Worm (Caenorhabditis elegans) whole organism, L4/young adult: ENCODE measurements around the gene Y105C5B.15.

Experiments used
- W03F9.2 ChIP-seq: fragments of 150-350 bp; optimal IDR thresholded peaks from 2 replicates; lab custom pipeline; 2014; ENCODE audit warnings: missing biosample characterization, missing genetic modification characterization
- dao-5 ChIP-seq: sonication (generic microtip); optimal IDR thresholded peaks from 2 replicates; lab custom pipeline; 2016; ENCODE audit warnings: missing genotype, missing genetic modification characterization, moderate library complexity, missing compliant biosample characterization
- him-1 ChIP-seq: sonication (generic microtip); optimal IDR thresholded peaks from 2 replicates; lab custom pipeline; 2016; ENCODE audit warnings: missing genotype, missing genetic modification reagents, missing genetic modification characterization, missing compliant biosample characterization

Y105C5B.15 gene

ce11 chrIV:15997906-15998305, 46.2 kb downstream of the Y105C5B.15 start:
- TF ChIP-seq him-1 (tag; lab: Kevin White, UChicago) (no peak), dao-5 (tag; lab: Kevin White, UChicago) (no peak), W03F9.2 (tag; lab: Kevin White, UChicago) (no peak)

DNA sequence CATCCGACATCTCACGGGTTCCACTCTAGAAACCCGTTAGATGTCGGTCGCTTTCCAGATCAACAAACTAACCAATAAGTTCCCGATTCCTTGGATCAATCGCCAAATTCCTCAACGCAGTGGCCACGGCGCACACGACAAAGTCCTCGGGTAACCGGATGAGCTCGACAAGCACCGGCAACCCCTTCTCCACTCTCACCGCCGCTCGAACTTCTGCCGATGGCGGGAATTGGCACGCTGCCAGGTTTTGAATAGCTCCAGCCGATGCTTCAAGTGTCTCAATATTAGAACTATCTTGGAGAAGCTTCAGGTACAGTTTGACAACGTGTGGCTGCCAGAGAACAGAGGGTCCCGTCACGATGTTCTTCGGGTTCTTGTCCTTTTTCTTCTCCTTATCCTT, 48.0 kb downstream of the Y105C5B.15 start:
- TF ChIP-seq dao-5 (tag; lab: Kevin White, UChicago) (no peak), him-1 (tag; lab: Kevin White, UChicago) (no peak), W03F9.2 (tag; lab: Kevin White, UChicago) (no peak)

DNA sequence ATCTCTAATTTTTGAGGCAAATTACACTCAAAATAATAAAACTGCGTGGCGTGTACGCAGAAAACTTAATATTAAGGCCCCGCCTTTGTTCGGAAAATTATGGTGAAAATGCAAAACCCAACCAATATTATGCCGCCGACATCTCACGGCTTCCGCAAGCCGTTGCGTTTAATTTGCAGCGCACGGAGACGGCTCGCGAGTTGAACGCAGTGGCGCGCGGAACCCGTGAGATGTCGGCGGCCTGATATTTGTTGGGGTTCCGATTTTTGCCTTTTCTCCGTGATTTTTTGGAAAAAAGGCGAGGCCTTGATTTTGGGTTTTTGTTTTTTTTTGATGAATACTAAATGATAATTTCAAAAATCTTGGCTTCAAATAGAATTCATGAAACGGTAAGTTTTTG, 49.3 kb downstream of the Y105C5B.15 start:
- TF ChIP-seq dao-5 (tag; lab: Kevin White, UChicago) (no peak), him-1 (tag; lab: Kevin White, UChicago) (no peak), W03F9.2 (tag; lab: Kevin White, UChicago) (no peak)
